Fruit fly (Drosophila melanogaster) ovary, adult (tissue): ENCODE data around the gene CG17343.

ENCODE experiments used
- CG17801 ChIP-seq: fragments of 200-800 bp; optimal IDR thresholded peaks from 2 replicates; lab custom pipeline; 2019; ENCODE audit warnings: missing biosample characterization, mild to moderate bottlenecking, missing genetic modification characterization, moderate library complexity; ENCODE audit not compliant: partially characterized antibody

Gene CG17343

dm6 chr2L:19035013-19035412 is 29.7 kb upstream of the CG17343 start:
- TF ChIP-seq CG17801 = no peak

DNA sequence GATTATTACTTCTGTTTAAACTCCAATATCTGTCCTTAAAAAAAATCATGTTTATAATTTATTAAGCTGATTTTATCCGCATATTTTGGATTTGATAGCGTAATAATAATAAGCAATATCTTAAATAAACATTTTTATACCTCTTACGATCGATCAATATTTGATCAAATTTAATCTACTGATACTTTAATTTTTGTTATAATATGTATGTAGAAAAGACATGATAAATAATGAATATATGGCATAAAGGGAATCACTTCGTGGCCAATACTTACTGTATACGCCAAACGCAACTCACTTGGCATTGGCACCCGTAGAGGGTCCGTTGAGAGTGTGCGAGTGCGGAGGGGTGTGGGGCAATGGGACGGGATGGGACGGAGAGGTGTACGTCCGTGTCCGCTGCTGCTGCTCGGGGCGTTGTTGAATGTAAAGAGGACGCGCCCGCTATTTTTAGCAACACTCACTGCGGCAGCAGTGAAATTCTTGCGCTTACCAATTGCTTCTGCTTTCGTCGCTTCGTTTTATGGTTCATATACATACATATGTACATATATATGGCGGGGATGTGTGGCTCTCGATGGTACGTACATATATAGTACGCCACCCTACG is 28.5 kb upstream of the CG17343 start:
- TF ChIP-seq CG17801 = no peak

dm6 chr2L:19037011-19037410 is 27.7 kb upstream of the CG17343 start:
- no peak for TF ChIP-seq CG17801

- TF ChIP-seq CG17801 = no peak
These were observed 27.3 kb upstream of the CG17343 start for dm6 chr2L:19037455-19037854.

DNA sequence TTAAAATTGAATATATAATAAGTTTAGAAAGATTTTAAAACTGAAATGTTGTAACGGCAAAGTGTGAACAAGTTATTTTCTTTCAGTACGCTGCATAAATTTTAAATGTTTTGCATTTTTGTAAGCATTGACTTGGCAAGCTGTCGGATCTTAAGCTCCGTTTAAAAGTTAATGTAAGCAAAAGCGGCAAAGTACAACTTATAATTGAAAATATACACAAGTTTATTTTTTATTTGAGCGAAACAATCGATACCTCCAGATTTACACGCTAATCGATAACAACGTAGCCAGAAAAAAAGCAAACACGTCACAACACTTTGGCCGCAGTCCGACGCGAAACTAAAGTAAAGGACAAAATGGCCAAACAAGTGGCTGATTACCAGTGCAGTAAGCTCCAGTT is 23.1 kb upstream of the CG17343 start, which contains the start of gene Catsup:
Catsup (plus strand) TSS at position 273 of the 400 bp plus-strand sequence.
- peak; percentile 2 for TF ChIP-seq CG17801

- peak; percentile 83 for TF ChIP-seq CG17801
These were observed 19.6 kb upstream of the CG17343 start, which contains the start of the genes Ttc19 and Acn for dm6 chr2L:19045111-19045560. Ttc19 (minus strand) TSS chr2L:19045148. Acn (plus strand) TSS chr2L:19045355.

DNA sequence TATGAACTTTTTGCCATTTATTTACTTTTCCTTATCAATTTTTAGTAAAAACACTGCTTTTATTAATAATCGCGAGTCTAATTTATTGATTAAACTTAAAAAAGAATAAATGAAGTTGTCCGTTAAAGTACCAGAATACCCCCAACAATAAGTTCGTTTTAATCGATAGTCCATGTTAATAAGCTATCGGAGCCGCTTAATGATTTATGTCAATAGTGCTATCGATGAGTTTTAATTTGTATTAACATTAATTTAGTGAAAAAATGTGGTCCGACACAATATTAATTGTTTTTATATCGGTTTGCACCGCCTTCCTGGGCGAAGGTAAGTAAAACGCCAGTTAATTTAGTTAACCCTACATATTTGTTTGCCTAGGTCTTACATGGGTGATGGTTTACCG is 15.8 kb upstream of the CG17343 start, which contains the start of gene CG10470:
CG10470 (plus strand) TSS at position 165 of the 400 bp plus-strand sequence.
- TF ChIP-seq CG17801 = peak; percentile 26

- TF ChIP-seq CG17801 = peak; percentile 84
These were observed 13.1 kb upstream of the CG17343 start, which contains the start of gene Rpn3 for dm6 chr2L:19051534-19052100. Rpn3 (plus strand) TSS chr2L:19051790.

DNA sequence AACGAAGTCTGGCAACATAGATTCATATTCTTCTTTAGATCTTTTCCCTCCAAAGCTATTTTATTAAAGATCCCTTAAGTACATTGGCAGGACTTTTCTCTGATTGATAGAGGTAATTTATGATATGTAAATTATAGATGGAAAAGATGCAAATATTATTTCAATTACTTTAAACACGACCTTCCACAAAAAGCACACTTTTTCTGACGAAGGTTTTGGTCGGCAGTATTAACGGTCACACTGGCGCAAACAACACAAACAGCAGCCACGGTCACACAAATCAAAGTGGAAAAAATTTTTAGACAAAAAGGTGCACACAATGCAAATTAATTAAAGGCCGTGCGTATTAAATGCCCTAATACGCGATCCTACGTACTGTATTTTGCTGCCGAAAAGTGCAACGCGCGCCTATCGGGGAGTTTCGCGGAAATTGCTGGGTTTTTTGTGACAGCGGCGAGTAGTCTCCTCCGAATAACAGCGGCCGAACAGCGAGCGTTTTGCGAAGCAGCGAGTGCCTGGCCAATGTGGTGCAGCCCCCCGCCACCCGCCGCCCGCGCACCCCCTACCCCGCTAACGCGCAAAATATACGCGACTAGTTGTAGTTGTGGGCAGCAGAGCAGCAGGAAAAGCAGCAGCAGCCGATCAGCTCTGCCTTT is 10.7 kb upstream of the CG17343 start, which contains the start of gene CG10492:
CG10492 (plus strand) TSS at position 219 of the 656 bp plus-strand sequence.
- TF ChIP-seq CG17801 = no peak

- no peak for TF ChIP-seq CG17801
These were observed 10.2 kb upstream of the CG17343 start for dm6 chr2L:19054516-19054887.

DNA sequence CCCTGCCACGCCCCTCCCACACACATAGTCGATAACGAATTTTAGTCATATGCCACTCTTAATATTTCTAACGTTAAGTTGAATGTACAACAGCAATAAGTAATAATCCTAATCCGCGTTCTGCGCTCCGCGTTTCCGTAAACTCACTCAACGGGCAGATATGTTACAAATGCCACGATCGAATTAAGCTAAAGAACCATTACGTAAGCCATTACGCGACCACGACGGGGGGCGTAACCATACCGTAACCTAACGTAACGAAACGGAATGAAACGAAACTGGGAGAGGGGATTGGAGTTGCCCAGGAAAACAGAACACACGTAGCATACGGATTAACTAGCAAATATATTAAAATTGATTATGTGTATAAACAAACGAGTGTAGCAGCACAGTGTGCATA is 6.9 kb upstream of the CG17343 start:
- TF ChIP-seq CG17801 = no peak

- no peak for TF ChIP-seq CG17801
These were observed 5.8 kb upstream of the CG17343 start, which contains the start of gene Phlpp for dm6 chr2L:19058916-19059315. Phlpp (plus strand) TSS chr2L:19059129.

DNA sequence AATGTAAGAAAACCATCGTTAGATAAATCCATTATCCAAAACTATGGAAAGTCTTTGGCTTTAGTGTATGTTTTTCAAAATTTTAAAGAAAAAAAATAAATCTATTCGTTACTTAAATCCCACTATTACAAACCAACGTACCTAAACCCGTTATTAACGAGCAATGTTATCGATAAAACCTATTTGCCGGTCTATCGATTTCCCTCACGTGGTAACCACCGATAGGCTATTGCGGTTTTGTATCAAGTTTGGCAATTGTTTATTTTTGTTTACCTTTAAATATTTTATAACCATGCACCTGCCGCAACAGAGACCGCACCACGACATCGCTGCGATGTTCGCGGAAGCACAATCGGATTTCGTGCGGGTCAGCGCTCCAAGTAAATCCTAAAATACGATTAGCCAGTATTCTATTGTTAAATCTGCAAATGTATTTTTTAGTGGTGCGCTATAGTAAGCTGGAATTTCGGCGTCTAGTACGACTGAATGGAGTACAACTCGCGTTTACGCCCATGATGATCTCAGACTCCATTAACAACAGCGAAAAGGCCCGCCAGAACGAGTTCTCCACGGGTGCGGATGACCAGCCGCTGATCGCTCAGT is 1.5 kb upstream of the CG17343 start, which contains the start of gene Dus4:
Dus4 (plus strand) TSS at position 206 of the 603 bp plus-strand sequence.
- no peak for TF ChIP-seq CG17801

DNA sequence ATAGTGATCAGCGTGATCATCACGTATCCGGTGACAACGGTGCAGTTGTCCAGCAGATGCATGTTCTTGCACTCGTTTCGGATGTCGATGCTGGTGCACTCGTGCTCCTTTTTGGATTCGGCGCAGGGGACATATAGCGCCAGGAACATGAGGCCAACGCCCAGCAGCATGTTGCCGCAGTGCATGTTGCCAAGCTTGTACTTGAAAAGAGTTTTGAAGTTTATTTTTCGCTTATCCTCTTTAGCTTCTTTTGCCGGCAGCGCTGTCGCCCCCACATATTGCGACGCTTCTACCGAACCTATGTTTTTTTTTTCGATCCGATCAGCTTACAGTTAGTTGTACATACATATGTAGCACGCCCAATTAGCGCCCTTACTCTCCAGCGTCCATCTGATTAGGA is 3.7 kb downstream of the CG17343 start:
- TF ChIP-seq CG17801 = no peak

DNA sequence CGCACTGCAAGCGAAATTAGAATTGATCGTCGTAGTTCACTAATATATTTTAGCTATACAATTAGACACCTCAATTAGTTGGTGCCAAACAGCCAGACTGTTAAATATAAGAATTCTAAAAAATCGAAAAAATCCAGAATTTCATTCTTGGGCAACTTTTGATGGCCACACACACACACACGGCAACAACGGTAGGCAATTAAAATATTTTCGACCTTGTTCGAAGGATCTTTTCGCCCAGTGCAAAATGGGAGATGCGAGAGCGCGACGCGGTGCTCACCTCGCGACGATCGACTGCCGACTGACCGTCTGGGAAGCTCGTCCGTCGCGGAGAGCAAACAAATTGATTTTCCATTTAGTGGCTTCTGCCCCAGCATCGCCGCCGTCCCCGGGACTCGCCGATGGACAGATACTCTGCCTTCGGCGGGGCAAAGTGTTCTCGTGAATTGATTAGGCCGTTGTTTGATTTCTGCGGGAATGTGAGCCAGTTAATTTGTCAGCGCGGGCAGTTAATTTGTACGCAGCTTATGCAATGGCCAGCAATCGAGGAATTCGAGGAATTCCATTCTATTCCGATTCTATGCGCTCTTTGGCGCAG is 4.9 kb downstream of the CG17343 start, which contains the start of gene CG10702:
CG10702 (minus strand) TSS at position 304 of the 598 bp plus-strand sequence.
- no peak for TF ChIP-seq CG17801

- TF ChIP-seq CG17801 = no peak
These were observed 7.0 kb downstream of the CG17343 start for dm6 chr2L:19071713-19072112.
